Fruit fly (Drosophila melanogaster) whole organism, wandering third instar larva: ENCODE measurements around the gene CG17726.

Source experiments
- Abd-B ChIP-seq: fragments of >200 bp; optimal IDR thresholded peaks from 2 replicates; lab custom pipeline; 2017; ENCODE audit warnings: missing biosample characterization, missing genetic modification characterization
- CG32264 ChIP-seq: fragments of 200-800 bp; sonication (Bioruptor generic); optimal IDR thresholded peaks from 2 replicates; lab custom pipeline; 2016; ENCODE audit warnings: missing biosample characterization, missing genetic modification characterization
- CG9705 ChIP-seq: fragments of 200-800 bp; sonication (Bioruptor generic); optimal IDR thresholded peaks from 2 replicates; lab custom pipeline; 2018; ENCODE audit warnings: missing biosample characterization, mild to moderate bottlenecking, missing genetic modification characterization
- Dfd ChIP-seq: fragments of >200 bp; optimal IDR thresholded peaks from 2 replicates; lab custom pipeline; 2017; ENCODE audit warnings: missing biosample characterization, missing genetic modification characterization
- Dif ChIP-seq: fragments of 200-275, 200-300 bp; sonication (Bioruptor generic); optimal IDR thresholded peaks from 2 replicates; lab custom pipeline; 2018; ENCODE audit warnings: missing biosample characterization, missing genetic modification characterization; ENCODE audit not compliant: partially characterized antibody
- GATAd ChIP-seq: sonication (Bioruptor generic); optimal IDR thresholded peaks from 2 replicates; lab custom pipeline; 2016; ENCODE audit warnings: missing biosample characterization, missing genetic modification characterization
- HLH106 ChIP-seq: fragments of 200-800 bp; optimal IDR thresholded peaks from 3 replicates; lab custom pipeline; 2019; ENCODE audit warnings: missing biosample characterization, mild to moderate bottlenecking, missing genetic modification characterization, moderate library complexity
- Hnf4 ChIP-seq: fragments of 200-800 bp; sonication (Bioruptor generic); optimal IDR thresholded peaks from 2 replicates; lab custom pipeline; 2016; ENCODE audit warnings: missing biosample characterization, mild to moderate bottlenecking, missing genetic modification characterization
- Hr83 ChIP-seq: fragments of 200-300 bp; sonication (Bioruptor generic); optimal IDR thresholded peaks from 2 replicates; lab custom pipeline; 2016; ENCODE audit warnings: missing biosample characterization, mild to moderate bottlenecking, missing genetic modification characterization, moderate library complexity; ENCODE audit not compliant: poor library complexity, severe bottlenecking
- Jra ChIP-seq: sonication (Bioruptor generic); optimal IDR thresholded peaks from 2 replicates; lab custom pipeline; 2016; ENCODE audit warnings: missing biosample characterization, missing genetic modification characterization
- Mio ChIP-seq: sonication (Bioruptor generic); optimal IDR thresholded peaks from 2 replicates; lab custom pipeline; 2016; ENCODE audit warnings: missing biosample characterization, missing genetic modification characterization
- Myc ChIP-seq: fragments of >200 bp; optimal IDR thresholded peaks from 2 replicates; lab custom pipeline; 2017
- N ChIP-seq: fragments of >200 bp; optimal IDR thresholded peaks from 2 replicates; lab custom pipeline; 2018; ENCODE audit warnings: missing biosample characterization, missing external identifiers, missing genetic modification characterization
- OdsH ChIP-seq: fragments of 200-800 bp; sonication (Bioruptor generic); optimal IDR thresholded peaks from 2 replicates; lab custom pipeline; 2016; ENCODE audit warnings: missing biosample characterization, mild to moderate bottlenecking, missing genetic modification characterization
- Rel ChIP-seq, 2 experiments: fragments of 200-800 bp; sonication (Bioruptor generic) in 1 of 2; optimal IDR thresholded peaks; 2 replicates in 1 of 2; 3 replicates in 1 of 2; lab custom pipeline; 2016 to 2019; ENCODE audit warnings: mild to moderate bottlenecking in 2 of 2, missing biosample characterization in 2 of 2, missing genetic modification characterization in 2 of 2, moderate library complexity in 1 of 2
- Sp1 ChIP-seq: fragments of 200-800 bp; sonication (Bioruptor generic); optimal IDR thresholded peaks from 3 replicates; lab custom pipeline; 2019; ENCODE audit warnings: missing biosample characterization, mild to moderate bottlenecking, missing genetic modification characterization, moderate library complexity
- Vsx2 ChIP-seq: fragments of 200-300, 225-300 bp; sonication (Bioruptor generic); optimal IDR thresholded peaks from 2 replicates; lab custom pipeline; 2018; ENCODE audit warnings: missing biosample characterization, missing genetic modification characterization; ENCODE audit not compliant: partially characterized antibody
- br ChIP-seq: fragments of 200-800 bp; sonication (Bioruptor generic); optimal IDR thresholded peaks from 2 replicates; lab custom pipeline; 2016; ENCODE audit warnings: missing biosample characterization, missing genetic modification characterization
- brk ChIP-seq: fragments of 200-800 bp; sonication (Bioruptor generic); optimal IDR thresholded peaks from 2 replicates; lab custom pipeline; 2016; ENCODE audit warnings: missing biosample characterization, mild to moderate bottlenecking, missing genetic modification characterization
- dl ChIP-seq, 2 experiments: fragments of 175-275, 200-275 bp in 1 of 2; fragments of 200-275 bp in 1 of 2; sonication (Bioruptor generic); optimal IDR thresholded peaks; lab custom pipeline; 2018; ENCODE audit warnings: mild to moderate bottlenecking in 2 of 2, missing biosample characterization in 2 of 2, missing genetic modification characterization in 2 of 2, moderate library complexity in 2 of 2; ENCODE audit not compliant: partially characterized antibody in 2 of 2, insufficient read depth in 1 of 2
- dmrt93B ChIP-seq: fragments of 200-800 bp; sonication (Bioruptor generic); optimal IDR thresholded peaks from 2 replicates; lab custom pipeline; 2018; ENCODE audit warnings: missing biosample characterization, mild to moderate bottlenecking, missing genetic modification characterization
- dsf ChIP-seq: sonication (Bioruptor generic); optimal IDR thresholded peaks from 2 replicates; lab custom pipeline; 2016; ENCODE audit warnings: missing biosample characterization, missing genetic modification characterization, borderline replicate concordance
- ey ChIP-seq: fragments of 200-800 bp; sonication (Bioruptor generic); optimal IDR thresholded peaks from 2 replicates; lab custom pipeline; 2016; ENCODE audit warnings: missing biosample characterization, missing genetic modification characterization
- foxo ChIP-seq, 2 experiments: fragments of 200-800 bp; sonication (Bioruptor generic); optimal IDR thresholded peaks; 2 replicates in 1 of 2; 3 replicates in 1 of 2; lab custom pipeline; 2016 to 2017; ENCODE audit warnings: missing biosample characterization in 2 of 2, missing genetic modification characterization in 2 of 2
- fru ChIP-seq: fragments of 200-800 bp; sonication (Bioruptor generic); optimal IDR thresholded peaks from 3 replicates; lab custom pipeline; 2016; ENCODE audit warnings: missing biosample characterization, mild to moderate bottlenecking, missing genetic modification characterization
- h ChIP-seq: fragments of 200-800 bp; sonication (Bioruptor generic); optimal IDR thresholded peaks from 3 replicates; lab custom pipeline; 2016; ENCODE audit warnings: missing biosample characterization, mild to moderate bottlenecking, missing genetic modification characterization
- jim ChIP-seq: fragments of 175-275, 200-325 bp; sonication (Bioruptor generic); optimal IDR thresholded peaks from 2 replicates; lab custom pipeline; 2016; ENCODE audit warnings: missing biosample characterization, mild to moderate bottlenecking, missing genetic modification characterization
- lola ChIP-seq: fragments of >200 bp; optimal IDR thresholded peaks from 2 replicates; lab custom pipeline; 2017; ENCODE audit warnings: missing biosample characterization, missing genetic modification characterization
- pan ChIP-seq: fragments of >200 bp; optimal IDR thresholded peaks from 2 replicates; lab custom pipeline; 2017
- psq ChIP-seq: fragments of 200-800 bp; sonication (Bioruptor generic); optimal IDR thresholded peaks from 3 replicates; lab custom pipeline; 2017; ENCODE audit warnings: missing biosample characterization, mild to moderate bottlenecking, missing genetic modification characterization, moderate library complexity
- rgr ChIP-seq: fragments of 200-800 bp; sonication (Bioruptor generic); optimal IDR thresholded peaks from 3 replicates; lab custom pipeline; 2016; ENCODE audit warnings: missing biosample characterization, mild to moderate bottlenecking, missing genetic modification characterization
- sage ChIP-seq: fragments of 200-800 bp; sonication (Bioruptor generic); optimal IDR thresholded peaks from 2 replicates; lab custom pipeline; 2016; ENCODE audit warnings: missing biosample characterization, mild to moderate bottlenecking, missing genetic modification characterization
- sv ChIP-seq: fragments of 200-800 bp; sonication (Bioruptor generic); optimal IDR thresholded peaks from 3 replicates; lab custom pipeline; 2016; ENCODE audit warnings: missing biosample characterization, missing genetic modification characterization
- tai ChIP-seq: sonication (Bioruptor generic); optimal IDR thresholded peaks from 2 replicates; lab custom pipeline; 2016; ENCODE audit warnings: missing biosample characterization, missing genetic modification characterization
- usp ChIP-seq: fragments of >200 bp; optimal IDR thresholded peaks from 2 replicates; lab custom pipeline; 2017; ENCODE audit warnings: missing biosample characterization, missing genetic modification characterization
- woc ChIP-seq: sonication (Bioruptor generic); optimal IDR thresholded peaks from 2 replicates; lab custom pipeline; 2016; ENCODE audit warnings: missing biosample characterization, mild to moderate bottlenecking, missing genetic modification characterization

The CG17726 gene

dm6 chr3R:11211291-11212061 lies 15.1 kb upstream of the CG17726 start:
- peak; percentile 59 for TF ChIP-seq Sp1 (GFP tag; lab: Kevin White, UChicago)
- TF ChIP-seq rgr, result peak; percentile 77
- no peak for TF ChIP-seq usp (GFP tag; lab: Kevin White, UChicago)
- no peak for TF ChIP-seq Dif (GFP tag; lab: Kevin White, UChicago)
- TF ChIP-seq jim, result no peak
- no peak for TF ChIP-seq CG32264 (GFP tag; lab: Kevin White, UChicago)
- TF ChIP-seq Abd-B (GFP tag; lab: Kevin White, UChicago), result no peak
- TF ChIP-seq N (GFP tag; lab: Kevin White, UChicago), result no peak
- TF ChIP-seq Mio (GFP tag; lab: Kevin White, UChicago), result no peak
- peak; percentile 62 for TF ChIP-seq OdsH (GFP tag; lab: Kevin White, UChicago)
- TF ChIP-seq Rel (GFP tag; optimal IDR thresholded peaks at IDR 0.05; lab: Kevin White, UChicago), result no peak
- TF ChIP-seq Rel (tag; optimal IDR thresholded peaks at IDR 0.05; lab: Kevin White, UChicago), result peak; percentile 64
- no peak for TF ChIP-seq Vsx2 (GFP tag; lab: Kevin White, UChicago)
- peak; percentile 65 for TF ChIP-seq ey (GFP tag; lab: Kevin White, UChicago)
- peak; percentile 71 for TF ChIP-seq Myc (lab: Kevin White, UChicago)
- TF ChIP-seq h (GFP tag; lab: Kevin White, UChicago), result peak; percentile 74
- peak; percentile 63 for TF ChIP-seq psq (GFP tag; lab: Kevin White, UChicago)
- peak; percentile 41 for TF ChIP-seq dmrt93B
- no peak for TF ChIP-seq dsf (GFP tag; lab: Kevin White, UChicago)
- TF ChIP-seq lola (GFP tag; lab: Kevin White, UChicago), result no peak
- TF ChIP-seq Hr83 (GFP tag; lab: Kevin White, UChicago), result peak; percentile 66
- TF ChIP-seq pan (lab: Kevin White, UChicago), result no peak
- TF ChIP-seq sv, result peak; percentile 55
- peak in 1 of 2 experiments; percentile 4 for TF ChIP-seq dl (GFP tag; optimal IDR thresholded peaks at IDR 0.05; lab: Kevin White, UChicago; ENCODE audit: insufficient read depth in 1 of 2, partially characterized antibody in 2 of 2)
- no peak for TF ChIP-seq Dfd (GFP tag; lab: Kevin White, UChicago)
- peak; percentile 36 for TF ChIP-seq br
- peak; percentile 88 for TF ChIP-seq Jra (GFP tag; lab: Kevin White, UChicago)
- no peak for TF ChIP-seq tai
- TF ChIP-seq fru (GFP tag; lab: Kevin White, UChicago), result peak; percentile 60
- TF ChIP-seq GATAd, result no peak
- TF ChIP-seq woc, result peak; percentile 82
- TF ChIP-seq HLH106 (tag; lab: Kevin White, UChicago), result peak; percentile 73
- TF ChIP-seq CG9705 (GFP tag; lab: Kevin White, UChicago), result peak; percentile 40
- TF ChIP-seq Hnf4 (GFP tag; lab: Kevin White, UChicago), result peak; percentile 61
- TF ChIP-seq sage (GFP tag; lab: Kevin White, UChicago), result no peak
- peak in 1 of 2 experiments; percentile 80 for TF ChIP-seq foxo (GFP tag; optimal IDR thresholded peaks at IDR 0.05; lab: Kevin White, UChicago)

- TF ChIP-seq fru (GFP tag; lab: Kevin White, UChicago) (peak; percentile 86), jim (no peak), CG9705 (GFP tag; lab: Kevin White, UChicago) (peak; percentile 59), Hnf4 (GFP tag; lab: Kevin White, UChicago) (peak; percentile 44), sv (no peak), Myc (lab: Kevin White, UChicago) (peak; percentile 58), br (peak; percentile 75), psq (GFP tag; lab: Kevin White, UChicago) (peak; percentile 78), rgr (peak; percentile 63), h (GFP tag; lab: Kevin White, UChicago) (peak; percentile 73), brk (GFP tag; lab: Kevin White, UChicago) (no peak), dmrt93B (peak; percentile 39), Sp1 (GFP tag; lab: Kevin White, UChicago) (peak; percentile 81), CG32264 (GFP tag; lab: Kevin White, UChicago) (peak; percentile 30), HLH106 (tag; lab: Kevin White, UChicago) (peak; percentile 84), Hr83 (GFP tag; lab: Kevin White, UChicago) (peak; percentile 39), ey (GFP tag; lab: Kevin White, UChicago) (peak; percentile 61), Mio (GFP tag; lab: Kevin White, UChicago) (no peak), usp (GFP tag; lab: Kevin White, UChicago) (no peak), Vsx2 (GFP tag; lab: Kevin White, UChicago) (no peak), Rel (GFP tag; optimal IDR thresholded peaks at IDR 0.05; lab: Kevin White, UChicago) (no peak), Rel (tag; optimal IDR thresholded peaks at IDR 0.05; lab: Kevin White, UChicago) (peak; percentile 44), Jra (GFP tag; lab: Kevin White, UChicago) (peak; percentile 22), foxo (GFP tag; optimal IDR thresholded peaks at IDR 0.05; lab: Kevin White, UChicago) (peak in 1 of 2 experiments; percentile 64), OdsH (GFP tag; lab: Kevin White, UChicago) (peak; percentile 33), woc (peak; percentile 96), pan (lab: Kevin White, UChicago) (no peak)
Observed at dm6 chr3R:11214449-11214950, 12.1 kb upstream of the CG17726 start, which contains the start of gene ZnT86D. Gene ZnT86D, minus strand, starts transcription at chr3R:11214539.
